Fruit fly (Drosophila melanogaster): ENCODE data around the gene elm.
A peak's percentile ranks its signal among the peaks of the same experiment; 100 is the strongest.

elm gene

dm6 chr3R:5613114-5613443 lies 41.6 kb downstream of the elm start, which contains the start of gene Atu (continued):
- TF ChIP-seq hth (optimal IDR thresholded peaks at IDR 0.05) (no peak), kah (GFP tag; optimal IDR thresholded peaks at IDR 0.05) (no peak), CG13424 (tag; optimal IDR thresholded peaks at IDR 0.05) (peak; percentile 39), grn (GFP tag; optimal IDR thresholded peaks at IDR 0.05) (no peak), CG12942 (GFP tag; optimal IDR thresholded peaks at IDR 0.05) (no peak), HmgZ (tag; optimal IDR thresholded peaks at IDR 0.05) (peak; percentile 79), sim (GFP tag; IDR thresholded peaks at IDR 0.05) (no peak), CG4730 (GFP tag; IDR thresholded peaks at IDR 0.05) (no peak), CG18619 (GFP tag; optimal IDR thresholded peaks at IDR 0.05) (no peak), CG14050 (GFP tag; IDR thresholded peaks at IDR 0.05) (no peak), shn (GFP tag; optimal IDR thresholded peaks at IDR 0.05) (peak; percentile 54), CG12391 (tag; optimal IDR thresholded peaks at IDR 0.05) (peak; percentile 56), CkIIα-i1 (GFP tag; IDR thresholded peaks at IDR 0.05) (no peak), CG9215 (GFP tag; IDR thresholded peaks at IDR 0.05) (no peak), CG10979 (tag; optimal IDR thresholded peaks at IDR 0.05) (peak; percentile 32), pum (GFP tag; optimal IDR thresholded peaks at IDR 0.05) (no peak), CG17912 (GFP tag; optimal IDR thresholded peaks at IDR 0.05) (no peak), Dfd (GFP tag; optimal IDR thresholded peaks at IDR 0.05) (no peak), chif (GFP tag; optimal IDR thresholded peaks at IDR 0.05) (no peak), CG30020 (tag; optimal IDR thresholded peaks at IDR 0.05) (peak; percentile 58), nom (GFP tag; optimal IDR thresholded peaks at IDR 0.05) (no peak), CG15514 (GFP tag; optimal IDR thresholded peaks at IDR 0.05) (peak; percentile 71), CG4854 (GFP tag; optimal IDR thresholded peaks at IDR 0.05) (no peak), Blimp-1 (GFP tag; optimal IDR thresholded peaks at IDR 0.05) (no peak), rib (GFP tag; IDR thresholded peaks at IDR 0.05) (no peak), fu2 (GFP tag; optimal IDR thresholded peaks at IDR 0.05) (no peak), Nf-YA (GFP tag; IDR thresholded peaks at IDR 0.05) (no peak), CG8388 (GFP tag; optimal IDR thresholded peaks at IDR 0.05) (no peak), CG13296 (GFP tag; optimal IDR thresholded peaks at IDR 0.05) (no peak), E2f1 (GFP tag; IDR thresholded peaks at IDR 0.05) (no peak), lilli (GFP tag; optimal IDR thresholded peaks at IDR 0.05) (peak; percentile 48), kni (GFP tag; optimal IDR thresholded peaks at IDR 0.05) (no peak), CG13624 (GFP tag; optimal IDR thresholded peaks at IDR 0.05) (no peak), CG10565 (GFP tag; optimal IDR thresholded peaks at IDR 0.05) (no peak), CG11504 (tag; optimal IDR thresholded peaks at IDR 0.05) (no peak), ab (GFP tag; optimal IDR thresholded peaks at IDR 0.05) (no peak), zfh1 (GFP tag; IDR thresholded peaks at IDR 0.05) (no peak), CG11093 (GFP tag; IDR thresholded peaks at IDR 0.05) (no peak), btn (GFP tag; optimal IDR thresholded peaks at IDR 0.05) (no peak), tup (GFP tag; optimal IDR thresholded peaks at IDR 0.05) (no peak), wdn (GFP tag; IDR thresholded peaks at IDR 0.05) (no peak), MTF-1 (GFP tag; optimal IDR thresholded peaks at IDR 0.05; ENCODE audit: borderline replicate concordance) (no peak), CG8478 (optimal IDR thresholded peaks at IDR 0.05) (no peak), CG13123 (GFP tag; optimal IDR thresholded peaks at IDR 0.05) (no peak), CG6791 (GFP tag; IDR thresholded peaks at IDR 0.05; ENCODE audit: partially characterized antibody) (peak; percentile 84), CG2129 (GFP tag; IDR thresholded peaks at IDR 0.05; ENCODE audit: partially characterized antibody) (peak; percentile 89), CG6272 (GFP tag; IDR thresholded peaks at IDR 0.05) (no peak), br (optimal IDR thresholded peaks at IDR 0.05) (no peak), CG17328 (GFP tag; IDR thresholded peaks at IDR 0.05) (no peak), Fer3 (tag; optimal IDR thresholded peaks at IDR 0.05) (peak; percentile 29), Max (GFP tag; optimal IDR thresholded peaks at IDR 0.05) (peak; percentile 3), CG7271 (tag; optimal IDR thresholded peaks at IDR 0.05) (no peak), CG17361 (GFP tag; IDR thresholded peaks at IDR 0.05) (peak; percentile 58; the same call in 2 of the 3 replicates)

Measured in whole organism, embryonic.